Fruit fly (Drosophila melanogaster): ENCODE results near the gene CNPYb.

CNPYb gene

DNA sequence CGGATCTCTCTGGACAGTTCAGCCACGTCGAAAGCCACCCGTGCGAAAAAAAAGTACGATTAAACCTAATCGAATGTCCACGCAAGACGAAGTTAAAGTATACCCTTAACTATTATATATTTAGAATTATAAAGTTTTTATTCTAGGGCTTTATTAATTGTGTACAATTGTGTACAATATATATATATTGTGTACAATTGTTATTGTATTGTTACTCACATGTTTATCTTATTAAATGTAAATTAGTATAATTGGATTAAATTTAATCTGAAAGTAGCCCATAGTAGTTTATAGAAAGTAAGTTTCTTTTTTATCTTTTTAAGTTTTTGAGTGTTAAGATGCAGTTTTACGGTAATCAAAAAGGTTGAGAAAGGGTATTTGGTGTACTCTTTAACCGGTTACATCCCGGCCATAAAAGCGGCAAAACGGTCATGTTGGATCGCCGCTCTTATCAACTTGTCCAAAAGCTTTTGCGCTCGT is 42.6 kb downstream of the CNPYb start, which contains the start of gene CG43407 (continued):
- TF ChIP-seq Hr4 (GFP tag; optimal IDR thresholded peaks at IDR 0.05): no peak
- no peak for TF ChIP-seq dac (GFP tag; optimal IDR thresholded peaks at IDR 0.05)
- TF ChIP-seq CG6276 (GFP tag; optimal IDR thresholded peaks at IDR 0.05): no peak
- TF ChIP-seq CG32006 (GFP tag; optimal IDR thresholded peaks at IDR 0.05): peak; percentile 56
- TF ChIP-seq CG3919 (GFP tag; optimal IDR thresholded peaks at IDR 0.05): no peak
- no peak for TF ChIP-seq CG9139 (GFP tag; optimal IDR thresholded peaks at IDR 0.05)
- no peak for TF ChIP-seq fkh (GFP tag; optimal IDR thresholded peaks at IDR 0.05)
- no peak for TF ChIP-seq Eip93F (GFP tag; optimal IDR thresholded peaks at IDR 0.05)
- no peak for TF ChIP-seq Met (GFP tag; optimal IDR thresholded peaks at IDR 0.05)
- TF ChIP-seq vri (GFP tag; optimal IDR thresholded peaks at IDR 0.05): no peak
- TF ChIP-seq CG7368 (GFP tag; optimal IDR thresholded peaks at IDR 0.05): no peak
- peak; percentile 55 for TF ChIP-seq CG34406 (GFP tag; optimal IDR thresholded peaks at IDR 0.05)
- no peak for TF ChIP-seq CG10669 (GFP tag; optimal IDR thresholded peaks at IDR 0.05)
- peak; percentile 10 for TF ChIP-seq dsx (GFP tag; optimal IDR thresholded peaks at IDR 0.05; ENCODE audit: poor library complexity, severe bottlenecking)
- TF ChIP-seq Eip78C (GFP tag): peak; percentile 76
- no peak for TF ChIP-seq spab (GFP tag; optimal IDR thresholded peaks at IDR 0.05)
- no peak for TF ChIP-seq Ets21C (GFP tag; optimal IDR thresholded peaks at IDR 0.05)
- no peak for TF ChIP-seq pdm3 (GFP tag; optimal IDR thresholded peaks at IDR 0.05)
- TF ChIP-seq Eip75B (GFP tag; optimal IDR thresholded peaks at IDR 0.05): no peak
- TF ChIP-seq CG6854 (GFP tag; optimal IDR thresholded peaks at IDR 0.05): no peak
- no peak for TF ChIP-seq Smox (GFP tag; optimal IDR thresholded peaks at IDR 0.05)
- no peak for TF ChIP-seq lz (GFP tag; optimal IDR thresholded peaks at IDR 0.05)
- TF ChIP-seq CG3032 (tag; optimal IDR thresholded peaks at IDR 0.05): no peak
- TF ChIP-seq CG8119 (GFP tag; IDR thresholded peaks at IDR 0.05): 0 out of 3 replicates have a peak, but pooled peaks have one; percentile 16
- TF ChIP-seq Lpt (GFP tag; optimal IDR thresholded peaks at IDR 0.05): no peak

DNA sequence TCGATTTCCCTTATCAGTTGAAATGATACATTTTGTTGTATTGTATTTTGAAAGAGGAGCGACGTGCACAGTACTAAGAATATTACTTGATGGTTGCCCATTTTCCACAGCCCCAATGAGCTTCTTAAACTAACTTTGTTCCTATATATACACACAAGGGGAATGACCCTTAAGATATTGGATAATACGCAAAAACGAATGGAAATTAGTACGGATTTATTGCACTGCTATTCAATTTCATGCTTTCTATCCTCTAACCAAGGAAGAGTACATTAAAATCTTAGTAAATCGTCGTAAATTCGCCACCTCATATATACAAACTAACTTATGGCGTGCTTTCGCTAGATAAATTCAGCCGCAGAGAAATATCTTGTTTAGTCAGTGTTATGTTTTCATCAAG is 44.1 kb downstream of the CNPYb start, which contains the start of gene Acp76A:
Gene Acp76A (minus strand): TSS at position 101 of the 400 bp plus-strand sequence.
- TF ChIP-seq salr (GFP tag; optimal IDR thresholded peaks at IDR 0.05) (no peak), cyc (GFP tag; optimal IDR thresholded peaks at IDR 0.05) (no peak), lz (GFP tag; optimal IDR thresholded peaks at IDR 0.05) (no peak), CG8119 (GFP tag; IDR thresholded peaks at IDR 0.05) (no peak), CG10631 (GFP tag; optimal IDR thresholded peaks at IDR 0.05) (no peak), CG3032 (tag; optimal IDR thresholded peaks at IDR 0.05) (no peak), CG16779 (tag; optimal IDR thresholded peaks at IDR 0.05) (no peak), Sox15 (GFP tag; optimal IDR thresholded peaks at IDR 0.05) (no peak), Hr39 (GFP tag; optimal IDR thresholded peaks at IDR 0.05) (no peak), net (GFP tag; optimal IDR thresholded peaks at IDR 0.05) (no peak), CG32006 (GFP tag; optimal IDR thresholded peaks at IDR 0.05) (no peak), CG9139 (GFP tag; optimal IDR thresholded peaks at IDR 0.05) (no peak)

DNA sequence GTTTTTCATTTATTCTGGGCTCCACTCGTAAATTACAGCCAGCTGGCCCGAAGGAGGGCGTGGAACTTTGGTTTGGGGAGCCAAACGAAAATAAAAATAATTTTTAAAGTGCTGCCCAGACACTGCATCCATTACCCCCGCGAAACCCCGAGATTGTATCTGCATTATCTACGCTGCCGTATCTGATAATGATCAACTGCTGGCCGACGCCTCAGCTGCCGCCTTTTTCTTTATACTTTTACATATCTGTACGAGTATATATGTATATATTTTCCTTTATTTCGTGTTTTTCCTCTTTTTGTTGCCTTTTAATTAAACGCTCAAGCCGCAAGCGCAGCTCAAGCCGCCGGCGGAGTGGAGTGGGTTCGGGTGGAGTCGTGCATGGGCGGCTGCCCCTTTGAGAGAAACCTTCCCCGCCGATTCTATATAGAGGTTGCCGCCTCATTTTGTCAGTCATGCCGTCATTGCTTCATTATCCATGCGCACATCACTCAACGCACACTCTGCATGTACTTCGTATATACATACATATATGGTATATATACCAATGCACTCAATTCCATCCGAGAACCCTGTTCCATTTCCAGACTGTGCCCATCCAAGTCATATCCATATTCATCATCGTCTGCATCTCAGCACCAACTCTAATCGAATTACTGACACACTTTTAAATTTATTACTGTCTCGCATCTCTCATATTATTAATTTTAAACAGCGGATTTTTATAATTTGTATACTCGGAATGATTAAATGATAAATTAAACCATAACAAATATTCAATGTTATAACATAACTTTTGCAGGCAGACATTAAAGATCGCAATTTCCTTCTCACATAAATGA is 46.1 kb downstream of the CNPYb start:
- TF ChIP-seq pdm3 (GFP tag; optimal IDR thresholded peaks at IDR 0.05) (no peak), CG11762 (GFP tag; optimal IDR thresholded peaks at IDR 0.05; ENCODE audit: insufficient read depth) (no peak), fd85E (GFP tag; optimal IDR thresholded peaks at IDR 0.05) (no peak), Eip93F (GFP tag; optimal IDR thresholded peaks at IDR 0.05) (no peak), fkh (GFP tag; optimal IDR thresholded peaks at IDR 0.05) (no peak), CG11902 (GFP tag; optimal IDR thresholded peaks at IDR 0.05) (no peak), Sox102F (GFP tag; optimal IDR thresholded peaks at IDR 0.05) (no peak), CG4318 (GFP tag; optimal IDR thresholded peaks at IDR 0.05) (no peak), CG6792 (GFP tag; optimal IDR thresholded peaks at IDR 0.05) (no peak), lz (GFP tag; optimal IDR thresholded peaks at IDR 0.05) (no peak), eg (GFP tag; IDR thresholded peaks at IDR 0.05) (no peak), Hr39 (GFP tag; optimal IDR thresholded peaks at IDR 0.05) (no peak), CG31627 (GFP tag; optimal IDR thresholded peaks at IDR 0.05) (no peak), Ets96B (tag; optimal IDR thresholded peaks at IDR 0.05) (no peak), achi (GFP tag; optimal IDR thresholded peaks at IDR 0.05) (no peak), Ets21C (GFP tag; optimal IDR thresholded peaks at IDR 0.05) (no peak), net (GFP tag; optimal IDR thresholded peaks at IDR 0.05) (no peak), CG3032 (tag; optimal IDR thresholded peaks at IDR 0.05) (no peak), Gug (GFP tag; IDR thresholded peaks at IDR 0.05) (no peak), svp (GFP tag) (peak; percentile 54), CG10669 (GFP tag; optimal IDR thresholded peaks at IDR 0.05) (no peak), CG11294 (GFP tag; IDR thresholded peaks at IDR 0.05) (no peak), CG34406 (GFP tag; optimal IDR thresholded peaks at IDR 0.05) (no peak), cyc (GFP tag; optimal IDR thresholded peaks at IDR 0.05) (no peak), CG32006 (GFP tag; optimal IDR thresholded peaks at IDR 0.05) (no peak), CG8119 (GFP tag; IDR thresholded peaks at IDR 0.05) (0 out of 3 replicates have a peak, but pooled peaks have one; percentile 25)

Measured in whole organism, prepupa.